Worm (Caenorhabditis elegans): ENCODE data around the gene pcp-1.

ce11 chrIII:7736003-7736402 lies 22.7 kb upstream of the pcp-1 start:
- TF ChIP-seq lir-3 (tag; optimal IDR thresholded peaks at IDR 0.05) (no peak), snpc-4 (tag; optimal IDR thresholded peaks at IDR 0.05) (no peak), rbr-2 (tag; optimal IDR thresholded peaks at IDR 0.05) (no peak), skn-1 (tag; optimal IDR thresholded peaks at IDR 0.05) (no peak), attf-4 (tag; optimal IDR thresholded peaks at IDR 0.05) (no peak), unc-62 (GFP tag; optimal IDR thresholded peaks at IDR 0.05 in 1 of 2) (peak in 1 of 2 experiments; percentile 67), unc-62 (tag; optimal IDR thresholded peaks at IDR 0.05) (no peak), nhr-28 (tag; optimal IDR thresholded peaks at IDR 0.05) (no peak), dpl-1 (GFP tag; optimal IDR thresholded peaks at IDR 0.05) (no peak), daf-12 (tag; optimal IDR thresholded peaks at IDR 0.05) (no peak), ceh-20 (GFP tag; IDR thresholded peaks at IDR 0.05) (no peak), ctbp-1 (GFP tag; IDR thresholded peaks at IDR 0.05) (no peak)

Data from whole organism, L4 larva.